Worm (Caenorhabditis elegans): Measurements from ENCODE around the gene bcat-1.

- no peak for TF ChIP-seq pha-4 (tag; optimal IDR thresholded peaks at IDR 0.05)
- no peak for TF ChIP-seq ztf-22 (GFP tag; optimal IDR thresholded peaks at IDR 0.05)
- TF ChIP-seq ama-1 (optimal IDR thresholded peaks at IDR 0.05) = peak; percentile 16
- TF ChIP-seq ama-1 (GFP tag; optimal IDR thresholded peaks at IDR 0.05) = no peak
- no peak for TF ChIP-seq gei-17 (GFP tag; optimal IDR thresholded peaks at IDR 0.05)
- TF ChIP-seq ztf-18 (tag; optimal IDR thresholded peaks at IDR 0.05) = no peak
- TF ChIP-seq nfyb-1 (GFP tag; IDR thresholded peaks at IDR 0.05) = no peak
- no peak for TF ChIP-seq dpff-1 (tag; optimal IDR thresholded peaks at IDR 0.05)
- TF ChIP-seq nhr-90 (tag; optimal IDR thresholded peaks at IDR 0.05) = no peak
- no peak for TF ChIP-seq Y95B8A.8 (GFP tag; IDR thresholded peaks at IDR 0.05)
- TF ChIP-seq attf-5 (GFP tag; optimal IDR thresholded peaks at IDR 0.05) = no peak
- no peak for TF ChIP-seq nhr-80 (tag; optimal IDR thresholded peaks at IDR 0.05)
- no peak for TF ChIP-seq snpc-4 (GFP tag; optimal IDR thresholded peaks at IDR 0.05)
- no peak for TF ChIP-seq snpc-4 (tag; optimal IDR thresholded peaks at IDR 0.05)
These were observed 37.8 kb downstream of the bcat-1 start for ce11 chrX:12915058-12915457.

Data from whole organism, young adult.